Fruit fly (Drosophila melanogaster): ENCODE results near the gene Srp72.

Gene Srp72

DNA sequence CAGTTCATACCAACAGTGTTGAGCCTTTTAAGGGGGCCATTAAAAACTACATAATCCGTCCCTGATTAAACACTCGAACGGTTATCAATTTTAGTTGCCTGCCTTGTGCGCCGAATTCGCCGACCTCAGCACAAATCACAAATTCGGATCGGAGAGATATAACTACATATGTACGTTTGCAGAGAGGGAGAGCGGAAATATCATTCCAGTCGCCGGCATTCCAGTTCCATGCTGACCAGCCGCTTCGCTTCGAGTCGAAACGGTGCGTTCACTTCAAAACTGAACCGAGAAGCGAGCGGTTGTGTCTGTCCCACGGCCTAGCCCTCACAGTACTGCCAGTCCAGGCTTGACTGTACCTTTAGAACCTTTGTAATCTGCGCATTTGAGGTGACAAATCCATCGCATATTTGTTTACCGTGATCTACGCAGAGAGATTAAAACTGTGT, 14.0 kb upstream of the Srp72 start (continued):
- TF ChIP-seq CG17385 (GFP tag; optimal IDR thresholded peaks at IDR 0.05) (peak; percentile 53), gsb (GFP tag; IDR thresholded peaks at IDR 0.05) (0 out of 2 replicates have a peak, but pooled peaks have one; percentile 8), insv (GFP tag; optimal IDR thresholded peaks at IDR 0.05) (peak in 1 of 2 experiments; percentile 18), unc-4 (GFP tag; IDR thresholded peaks at IDR 0.05; ENCODE audit: partially characterized antibody) (0 out of 2 replicates have a peak, but pooled peaks have one; percentile 38), lilli (GFP tag; optimal IDR thresholded peaks at IDR 0.05) (peak; percentile 73), HLHmδ (GFP tag; optimal IDR thresholded peaks at IDR 0.05) (peak; percentile 74), CG8478 (optimal IDR thresholded peaks at IDR 0.05) (no peak), sens-2 (GFP tag; IDR thresholded peaks at IDR 0.05) (peak; percentile 75), E2f1 (GFP tag; IDR thresholded peaks at IDR 0.05) (peak; percentile 31; the same call in 1 of the 2 replicates), shn (GFP tag; optimal IDR thresholded peaks at IDR 0.05) (no peak), zen (tag; optimal IDR thresholded peaks at IDR 0.05) (peak; percentile 36), CG9609 (GFP tag; optimal IDR thresholded peaks at IDR 0.05) (no peak), Myb (GFP tag; optimal IDR thresholded peaks at IDR 0.05) (no peak), Awh (GFP tag; IDR thresholded peaks at IDR 0.05) (peak; percentile 67; the same call in 1 of the 2 replicates), jumu (GFP tag; optimal IDR thresholded peaks at IDR 0.05) (peak; percentile 13), amos (GFP tag; IDR thresholded peaks at IDR 0.05; ENCODE audit: partially characterized antibody) (peak; percentile 39; the same call in 1 of the 2 replicates), lov (optimal IDR thresholded peaks at IDR 0.05) (no peak), lov (GFP tag; IDR thresholded peaks at IDR 0.05) (0 out of 3 replicates have a peak, but pooled peaks have one; percentile 55), pho (GFP tag; optimal IDR thresholded peaks at IDR 0.05) (peak; percentile 9), ci (GFP tag; IDR thresholded peaks at IDR 0.05) (peak; percentile 59; the same call in 1 of the 3 replicates), CG9727 (GFP tag; optimal IDR thresholded peaks at IDR 0.05) (peak; percentile 17), CG2712 (tag; optimal IDR thresholded peaks at IDR 0.05) (peak; percentile 4), mam (GFP tag; optimal IDR thresholded peaks at IDR 0.05) (no peak), CG6765 (GFP tag; optimal IDR thresholded peaks at IDR 0.05) (peak; percentile 43), repo (GFP tag; optimal IDR thresholded peaks at IDR 0.05) (peak; percentile 18), CG8290 (GFP tag; optimal IDR thresholded peaks at IDR 0.05) (no peak), CG8290 (tag; optimal IDR thresholded peaks at IDR 0.05) (peak in 1 of 2 experiments; percentile 62), Bgb (GFP tag; IDR thresholded peaks at IDR 0.05; ENCODE audit: partially characterized antibody) (peak; percentile 36; the same call in 1 of the 2 replicates), so (GFP tag; IDR thresholded peaks at IDR 0.05) (peak; percentile 51; the same call in 2 of the 3 replicates), CkIIα-i1 (GFP tag; IDR thresholded peaks at IDR 0.05) (no peak), sr (GFP tag; IDR thresholded peaks at IDR 0.05) (no peak), HLH4C (GFP tag; IDR thresholded peaks at IDR 0.05; ENCODE audit: partially characterized antibody) (no peak; the same call in 2 of the 3 replicates), CG7987 (GFP tag; optimal IDR thresholded peaks at IDR 0.05) (peak; percentile 30), CG9932 (GFP tag; IDR thresholded peaks at IDR 0.05) (peak; percentile 34; the same call in 1 of the 2 replicates), CG10565 (GFP tag; optimal IDR thresholded peaks at IDR 0.05) (no peak), NfI (GFP tag; optimal IDR thresholded peaks at IDR 0.05) (peak; percentile 24), vvl (GFP tag; IDR thresholded peaks at IDR 0.05) (peak; percentile 32; the same call in 1 of the 2 replicates), CG13624 (GFP tag; optimal IDR thresholded peaks at IDR 0.05) (peak; percentile 11), mirr (GFP tag; optimal IDR thresholded peaks at IDR 0.05) (peak; percentile 95), fru (optimal IDR thresholded peaks at IDR 0.05) (no peak), sd (tag; optimal IDR thresholded peaks at IDR 0.05) (peak; percentile 61), gro (GFP tag; optimal IDR thresholded peaks at IDR 0.05) (peak; percentile 49), pzg (GFP tag; optimal IDR thresholded peaks at IDR 0.05) (peak; percentile 12), sim (GFP tag; IDR thresholded peaks at IDR 0.05) (no peak), CG14710 (tag; optimal IDR thresholded peaks at IDR 0.05) (no peak), schlank (tag; optimal IDR thresholded peaks at IDR 0.05) (peak; percentile 9), YL-1 (GFP tag; optimal IDR thresholded peaks at IDR 0.05) (no peak), CG30403 (GFP tag; optimal IDR thresholded peaks at IDR 0.05) (no peak), MESR4 (GFP tag; optimal IDR thresholded peaks at IDR 0.05) (peak; percentile 58), vfl (GFP tag; optimal IDR thresholded peaks at IDR 0.05) (peak; percentile 17), sug (tag; optimal IDR thresholded peaks at IDR 0.05) (peak; percentile 90), CG16815 (GFP tag; optimal IDR thresholded peaks at IDR 0.05) (no peak)
